Worm (Caenorhabditis elegans): ENCODE data around the gene trip-4.

The trip-4 gene

DNA sequence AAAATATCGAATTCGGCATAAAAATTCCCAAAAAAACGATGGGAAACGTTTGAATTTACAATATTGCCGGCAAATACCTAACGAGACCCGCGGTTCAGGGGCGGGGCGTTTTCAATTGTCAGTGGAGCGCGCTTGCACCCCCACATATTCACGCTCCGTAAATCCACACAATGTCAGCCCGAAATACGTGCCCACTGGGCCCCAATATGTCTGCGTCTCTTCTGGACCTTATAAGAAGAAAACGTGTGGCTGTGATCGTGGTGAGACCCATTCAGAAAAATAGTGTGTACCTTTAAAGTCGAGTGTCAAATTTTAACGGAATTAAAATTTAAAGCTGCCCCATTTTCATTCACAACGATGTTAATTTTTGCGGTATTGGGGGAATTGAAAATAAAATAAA, 34.7 kb upstream of the trip-4 start (continued):
- TF ChIP-seq D2030.7 (GFP tag; IDR thresholded peaks at IDR 0.05) (peak; percentile 75), F57A8.1 (GFP tag; optimal IDR thresholded peaks at IDR 0.05) (no peak), unc-62 (GFP tag; optimal IDR thresholded peaks at IDR 0.05) (no peak), ztf-28 (GFP tag; IDR thresholded peaks at IDR 0.05) (no peak), dpl-1 (GFP tag; optimal IDR thresholded peaks at IDR 0.05) (no peak), nfya-1 (tag; optimal IDR thresholded peaks at IDR 0.05; ENCODE audit: borderline replicate concordance, insufficient read depth) (no peak), snpc-1.1 (tag; optimal IDR thresholded peaks at IDR 0.05; ENCODE audit: insufficient read depth) (peak; percentile 8), mxl-1 (tag; optimal IDR thresholded peaks at IDR 0.05) (no peak), ztf-25 (GFP tag; IDR thresholded peaks at IDR 0.05) (peak; percentile 77; the same call in 1 of the 2 replicates), dox-1 (GFP tag; IDR thresholded peaks at IDR 0.05) (peak; percentile 42; the same call in 1 of the 2 replicates)

DNA sequence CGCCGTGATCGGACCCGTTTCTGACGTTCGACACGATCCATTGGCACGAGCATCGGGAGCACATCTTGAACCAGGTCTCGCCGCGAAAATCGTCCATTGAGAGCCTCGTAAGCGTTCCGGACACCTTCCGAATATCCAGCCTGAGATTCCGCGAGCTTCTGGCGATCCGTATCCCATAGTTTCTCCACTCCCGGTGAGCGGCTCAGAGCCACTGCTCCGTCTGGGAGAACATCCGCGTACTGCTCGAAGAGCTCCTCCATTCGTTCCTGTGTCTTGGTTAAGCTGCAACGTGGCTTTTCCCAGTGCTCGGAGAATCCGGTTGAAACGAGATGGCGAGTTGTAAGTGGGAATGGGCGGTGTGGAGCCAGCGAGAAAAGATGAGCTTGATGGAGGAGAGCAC, 34.1 kb upstream of the trip-4 start:
- TF ChIP-seq cebp-2 (GFP tag; IDR thresholded peaks at IDR 0.05) (0 out of 2 replicates have a peak, but pooled peaks have one; percentile 23), egrh-3 (GFP tag; IDR thresholded peaks at IDR 0.05) (peak; percentile 27; the same call in 1 of the 2 replicates), egl-18 (GFP tag; IDR thresholded peaks at IDR 0.05) (no peak), ceh-40 (GFP tag; IDR thresholded peaks at IDR 0.05) (no peak), snpc-1.1 (tag; optimal IDR thresholded peaks at IDR 0.05; ENCODE audit: insufficient read depth) (no peak), ztf-22 (GFP tag; optimal IDR thresholded peaks at IDR 0.05) (no peak), zfh-2 (GFP tag; conservative IDR thresholded peaks at IDR 0.05) (peak; percentile 82), attf-6 (GFP tag; IDR thresholded peaks at IDR 0.05) (no peak), mes-4 (tag; optimal IDR thresholded peaks at IDR 0.05) (no peak), ztf-28 (GFP tag; IDR thresholded peaks at IDR 0.05) (0 out of 2 replicates have a peak, but pooled peaks have one; percentile 48), let-607 (tag; optimal IDR thresholded peaks at IDR 0.05) (no peak)

DNA sequence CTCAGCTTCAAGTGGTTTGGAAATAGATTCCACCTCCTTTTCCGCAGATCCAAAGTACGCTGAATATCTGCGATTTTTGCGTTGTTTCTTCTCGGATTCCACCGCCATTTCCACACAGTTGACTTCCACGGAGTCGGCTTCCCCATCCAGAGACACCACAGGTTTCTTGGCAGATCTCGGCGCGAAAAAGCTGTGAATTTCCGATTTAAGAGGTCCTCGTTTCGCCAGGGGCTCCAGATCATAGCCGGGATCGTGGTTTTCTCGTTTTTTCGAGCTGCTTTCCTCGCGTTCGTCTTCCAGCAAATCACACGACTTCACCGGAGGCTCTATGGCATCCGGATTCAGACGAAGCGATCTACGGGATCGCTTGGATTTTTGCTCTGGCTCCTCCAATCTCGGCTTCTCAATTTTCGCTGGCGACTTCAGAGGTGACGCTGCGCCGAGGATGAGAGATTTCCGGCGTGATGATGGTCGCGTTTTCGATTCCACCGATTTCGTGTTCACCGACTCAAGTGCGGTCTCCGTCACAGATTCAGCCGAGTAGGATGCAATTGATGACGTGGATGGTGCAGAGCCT, 30.6 kb upstream of the trip-4 start:
- no peak for TF ChIP-seq ztf-22 (GFP tag; optimal IDR thresholded peaks at IDR 0.05)
- 0 out of 2 replicates have a peak, but pooled peaks have one; percentile 21 for TF ChIP-seq lin-26 (GFP tag; IDR thresholded peaks at IDR 0.05)
- TF ChIP-seq zfh-2 (GFP tag; conservative IDR thresholded peaks at IDR 0.05): peak; percentile 34; the same call in 1 of the 2 replicates
- TF ChIP-seq rpc-1 (optimal IDR thresholded peaks at IDR 0.05): no peak
- no peak for TF ChIP-seq rpc-1 (tag; optimal IDR thresholded peaks at IDR 0.05)
- TF ChIP-seq egrh-3 (GFP tag; IDR thresholded peaks at IDR 0.05): peak; percentile 18; the same call in 1 of the 2 replicates

DNA sequence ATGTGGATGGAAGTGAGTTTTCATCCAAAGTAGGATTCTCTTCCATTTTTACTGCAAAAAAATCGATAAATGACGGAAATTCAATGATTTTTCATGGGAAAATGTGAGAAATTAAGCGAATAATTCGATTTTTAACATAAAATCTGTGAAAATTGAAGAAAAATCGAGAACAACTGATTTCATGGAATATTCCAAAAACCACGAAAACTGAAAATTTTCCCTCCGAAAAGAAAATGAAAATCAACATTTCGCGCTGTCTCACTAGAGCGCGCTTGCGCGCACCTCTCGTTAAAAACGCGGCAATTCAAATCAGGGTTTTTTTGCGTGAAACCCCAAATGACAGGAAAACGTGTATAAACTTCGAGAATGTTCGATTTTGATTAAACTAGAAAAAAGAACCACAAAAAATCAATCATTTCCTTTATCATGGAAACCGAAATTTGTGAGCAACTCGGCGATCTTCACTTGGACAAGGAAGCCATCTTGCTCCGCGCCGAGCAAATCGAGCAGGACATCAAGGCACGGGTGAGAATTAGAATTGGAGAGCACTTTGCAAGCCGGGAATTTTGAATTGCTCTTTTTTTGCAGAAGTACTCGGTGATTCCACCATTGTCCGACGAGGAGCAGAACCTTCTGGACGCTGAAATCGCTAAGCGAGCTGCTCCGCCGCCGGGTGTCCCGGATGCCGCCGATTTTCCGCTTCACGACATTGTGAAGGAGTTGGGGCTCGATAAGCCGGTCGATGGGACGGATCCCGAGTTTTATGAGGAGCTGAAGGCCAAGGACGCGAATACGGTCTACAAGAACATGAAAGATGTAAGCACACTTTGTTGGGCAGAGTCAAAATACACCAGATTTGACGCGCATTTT, 28.6 kb upstream of the trip-4 start, which contains the start of the genes Y53F4B.9 and Y53F4B.11:
TSS of gene Y53F4B.9 (minus strand) at position 51 of the 870 bp plus-strand sequence.
TSS of gene Y53F4B.11 (plus strand) at position 383 of the 870 bp plus-strand sequence.
- TF ChIP-seq hmg-20 (GFP tag; IDR thresholded peaks at IDR 0.05) (0 out of 2 replicates have a peak, but pooled peaks have one; percentile 13), dpl-1 (GFP tag; optimal IDR thresholded peaks at IDR 0.05) (peak; percentile 99), madf-3 (GFP tag; IDR thresholded peaks at IDR 0.05) (peak; percentile 94), athp-1 (tag; optimal IDR thresholded peaks at IDR 0.05) (peak; percentile 69), Y95B8A.8 (GFP tag; IDR thresholded peaks at IDR 0.05) (peak; percentile 94), C17E4.6 (GFP tag; IDR thresholded peaks at IDR 0.05) (peak; percentile 73; the same call in 1 of the 2 replicates), egl-18 (GFP tag; IDR thresholded peaks at IDR 0.05) (0 out of 2 replicates have a peak, but pooled peaks have one; percentile 21), rcor-1 (GFP tag; IDR thresholded peaks at IDR 0.05) (peak; percentile 83), egrh-3 (GFP tag; IDR thresholded peaks at IDR 0.05) (peak; percentile 32; the same call in 1 of the 2 replicates), F23B12.7 (tag; optimal IDR thresholded peaks at IDR 0.05; ENCODE audit: insufficient read depth) (peak; percentile 72), Y53F4B.3 (GFP tag; IDR thresholded peaks at IDR 0.05) (no peak), ztf-18 (tag; optimal IDR thresholded peaks at IDR 0.05) (no peak), zfh-2 (GFP tag; conservative IDR thresholded peaks at IDR 0.05) (peak; percentile 66; the same call in 1 of the 2 replicates), lin-54 (GFP tag; optimal IDR thresholded peaks at IDR 0.05) (peak; percentile 100), bed-1 (GFP tag; IDR thresholded peaks at IDR 0.05) (no peak), ztf-25 (GFP tag; IDR thresholded peaks at IDR 0.05) (0 out of 2 replicates have a peak, but pooled peaks have one; percentile 31), mel-28 (tag; optimal IDR thresholded peaks at IDR 0.05; ENCODE audit: borderline replicate concordance) (no peak), ekl-4 (GFP tag; IDR thresholded peaks at IDR 0.05) (peak; percentile 88), lir-1 (GFP tag; conservative IDR thresholded peaks at IDR 0.05) (peak; percentile 77), lsy-27 (tag; optimal IDR thresholded peaks at IDR 0.05; ENCODE audit: borderline replicate concordance, insufficient read depth) (no peak), madf-6 (GFP tag; IDR thresholded peaks at IDR 0.05) (peak; percentile 99), ccch-3 (GFP tag; optimal IDR thresholded peaks at IDR 0.05) (no peak)

All from whole organism, young adult.